Worm (Caenorhabditis elegans): ENCODE measurements around the gene cutl-4.

The cutl-4 gene

ce11 chrV:17705814-17706213 is 33.9 kb downstream of the cutl-4 start, which contains the start of gene W06D12.6:
TSS of gene W06D12.6 (plus strand) at chrV:17706114.
- TF ChIP-seq nfya-1 (tag; optimal IDR thresholded peaks at IDR 0.05; ENCODE audit: borderline replicate concordance, insufficient read depth) (no peak), cebp-1 (GFP tag; IDR thresholded peaks at IDR 0.05) (no peak), cebp-1 (tag; optimal IDR thresholded peaks at IDR 0.05) (no peak), sptf-2 (GFP tag; optimal IDR thresholded peaks at IDR 0.05) (no peak), Y79H2A.3 (GFP tag; conservative IDR thresholded peaks at IDR 0.05) (no peak), C06A6.2 (GFP tag; conservative IDR thresholded peaks at IDR 0.05) (no peak), rec-8 (tag; optimal IDR thresholded peaks at IDR 0.05) (no peak), snpc-3.4 (tag; optimal IDR thresholded peaks at IDR 0.05) (no peak), lin-40 (tag; optimal IDR thresholded peaks at IDR 0.05) (no peak), egl-44 (GFP tag; IDR thresholded peaks at IDR 0.05) (no peak), nhr-27 (tag; optimal IDR thresholded peaks at IDR 0.05) (no peak), madf-8 (GFP tag; conservative IDR thresholded peaks at IDR 0.05) (no peak), ztf-3 (GFP tag; optimal IDR thresholded peaks at IDR 0.05) (no peak), let-607 (tag; optimal IDR thresholded peaks at IDR 0.05) (no peak), B0336.3 (GFP tag; IDR thresholded peaks at IDR 0.05) (no peak), B0261.1 (tag; optimal IDR thresholded peaks at IDR 0.05) (no peak), fkh-3 (tag; optimal IDR thresholded peaks at IDR 0.05) (no peak), ceh-79 (tag; optimal IDR thresholded peaks at IDR 0.05) (no peak), ZK185.1 (tag; optimal IDR thresholded peaks at IDR 0.05; ENCODE audit: poor library complexity, severe bottlenecking) (no peak), F22D6.2 (tag; optimal IDR thresholded peaks at IDR 0.05) (no peak)

- TF ChIP-seq attf-6 (GFP tag; IDR thresholded peaks at IDR 0.05) (no peak), tbp1 (GFP tag; optimal IDR thresholded peaks at IDR 0.05) (no peak), nhr-120 (GFP tag; IDR thresholded peaks at IDR 0.05) (no peak), Y53F4B.3 (GFP tag; IDR thresholded peaks at IDR 0.05) (no peak), F57A8.1 (GFP tag; optimal IDR thresholded peaks at IDR 0.05) (no peak), nfya-1 (tag; optimal IDR thresholded peaks at IDR 0.05; ENCODE audit: borderline replicate concordance, insufficient read depth) (no peak)
These were observed 38.9 kb downstream of the cutl-4 start, which contains the start of the genes Y26G10.5 and srh-32 for ce11 chrV:17700728-17701262. TSS of gene Y26G10.5 (minus strand) at chrV:17700828. TSS of gene srh-32 (plus strand) at chrV:17701212.

- TF ChIP-seq ccch-3 (GFP tag; optimal IDR thresholded peaks at IDR 0.05), result no peak
- no peak for TF ChIP-seq chd-7 (tag; optimal IDR thresholded peaks at IDR 0.05)
- no peak for TF ChIP-seq let-607 (tag; optimal IDR thresholded peaks at IDR 0.05)
- TF ChIP-seq him-1 (tag; optimal IDR thresholded peaks at IDR 0.05), result no peak
- TF ChIP-seq ztf-6 (GFP tag; IDR thresholded peaks at IDR 0.05), result no peak
- no peak for TF ChIP-seq ceh-79 (tag; optimal IDR thresholded peaks at IDR 0.05)
- no peak for TF ChIP-seq hmg-20 (GFP tag; IDR thresholded peaks at IDR 0.05)
- TF ChIP-seq K12H6.12 (tag; optimal IDR thresholded peaks at IDR 0.05), result no peak
- no peak for TF ChIP-seq aptf-3 (GFP tag; IDR thresholded peaks at IDR 0.05)
- no peak for TF ChIP-seq somi-1 (GFP tag; optimal IDR thresholded peaks at IDR 0.05)
- TF ChIP-seq F22D6.2 (tag; optimal IDR thresholded peaks at IDR 0.05), result no peak
- no peak for TF ChIP-seq mcd-1 (GFP tag; IDR thresholded peaks at IDR 0.05)
- no peak for TF ChIP-seq lsy-27 (tag; optimal IDR thresholded peaks at IDR 0.05; ENCODE audit: borderline replicate concordance, insufficient read depth)
- no peak for TF ChIP-seq hsf-1 (GFP tag; IDR thresholded peaks at IDR 0.05)
- TF ChIP-seq akir-1 (GFP tag; optimal IDR thresholded peaks at IDR 0.05), result no peak
- no peak for TF ChIP-seq ceh-27 (GFP tag; optimal IDR thresholded peaks at IDR 0.05)
- TF ChIP-seq fkh-3 (tag; optimal IDR thresholded peaks at IDR 0.05), result no peak
- TF ChIP-seq hrde-1 (tag; optimal IDR thresholded peaks at IDR 0.05; ENCODE audit: borderline replicate concordance), result no peak
- TF ChIP-seq tlf-1 (GFP tag; optimal IDR thresholded peaks at IDR 0.05), result no peak
These were observed 40.0 kb downstream of the cutl-4 start, which contains the start of gene Y26G10.6 for ce11 chrV:17699659-17700058. TSS of gene Y26G10.6 (plus strand) at chrV:17699959.

Data from whole organism, young adult.